Worm (Caenorhabditis elegans) whole organism, L1 larva: Measurements from ENCODE around the gene npp-20.

Experiments used
- Y116A8C.19 ChIP-seq: sonication (generic microtip); optimal IDR thresholded peaks from 2 replicates; lab custom pipeline; 2016; ENCODE audit warnings: missing compliant biosample characterization, missing genetic modification characterization, borderline replicate concordance
- blmp-1 ChIP-seq: fragments of 150-350 bp; optimal IDR thresholded peaks from 2 replicates; lab custom pipeline; 2014; ENCODE audit warnings: missing biosample characterization, missing genetic modification characterization
- fkh-8 ChIP-seq: sonication (generic microtip); optimal IDR thresholded peaks from 2 replicates; lab custom pipeline; 2016; ENCODE audit warnings: mild to moderate bottlenecking, missing genetic modification characterization, missing compliant biosample characterization
- fos-1 ChIP-seq: fragments of 150-350 bp; optimal IDR thresholded peaks from 2 replicates; lab custom pipeline; 2014; ENCODE audit warnings: missing biosample characterization, missing genetic modification characterization
- lsy-2 ChIP-seq, 2 experiments: fragments of 150-350 bp; optimal IDR thresholded peaks; 2 replicates each; lab custom pipeline; 2014; ENCODE audit warnings: missing biosample characterization in 2 of 2, missing genetic modification characterization in 2 of 2
- nhr-19 ChIP-seq: fragments of 200-800 bp; sonication (Bioruptor generic); conservative IDR thresholded peaks from 2 replicates; pipeline ENCODE4 v1.3.6; 2022; ENCODE audit warnings: missing genetic modification characterization, missing compliant biosample characterization
- nhr-28 ChIP-seq: fragments of 150-350 bp; optimal IDR thresholded peaks from 2 replicates; lab custom pipeline; 2014; ENCODE audit warnings: missing biosample characterization, missing genetic modification characterization
- skn-1 ChIP-seq: fragments of 150-350 bp; optimal IDR thresholded peaks from 2 replicates; lab custom pipeline; 2014; ENCODE audit warnings: missing biosample characterization, missing genetic modification characterization
- sox-4 ChIP-seq: sonication (generic microtip); optimal IDR thresholded peaks from 2 replicates; lab custom pipeline; 2016; ENCODE audit warnings: missing genetic modification characterization, missing compliant biosample characterization
- unc-130 ChIP-seq: fragments of 150-350 bp; optimal IDR thresholded peaks from 2 replicates; lab custom pipeline; 2017; ENCODE audit warnings: missing biosample characterization, missing genetic modification characterization, inconsistent platforms
- zip-4 ChIP-seq: fragments of 200-800 bp; sonication (Bioruptor generic); optimal IDR thresholded peaks from 2 replicates; lab custom pipeline; 2018; ENCODE audit warnings: mild to moderate bottlenecking, missing genetic modification characterization, moderate library complexity, missing compliant biosample characterization

- no peak for TF ChIP-seq skn-1 (tag; lab: Kevin White, UChicago)
- no peak for TF ChIP-seq lsy-2 (tag; optimal IDR thresholded peaks at IDR 0.05; lab: Kevin White, UChicago)
- TF ChIP-seq nhr-19 (GFP tag; lab: Robert Waterston, UW): no peak
- no peak for TF ChIP-seq Y116A8C.19 (tag; lab: Kevin White, UChicago)
- no peak for TF ChIP-seq blmp-1
- TF ChIP-seq unc-130 (tag; lab: Kevin White, UChicago): no peak
- TF ChIP-seq nhr-28 (tag; lab: Kevin White, UChicago): no peak
- no peak for TF ChIP-seq zip-4
- TF ChIP-seq sox-4 (tag; lab: Kevin White, UChicago): no peak
- TF ChIP-seq fos-1 (tag; lab: Kevin White, UChicago): no peak
- TF ChIP-seq fkh-8: no peak
These were observed 17.2 kb downstream of the npp-20 start for ce11 chrIV:1478649-1479048.
